Worm (Caenorhabditis elegans): ENCODE results near the gene panl-3.

Gene panl-3

ce11 chrIII:9783133-9783590 lies 35.7 kb upstream of the panl-3 start (continued):
- peak; percentile 28 for TF ChIP-seq tbx-2 (tag; optimal IDR thresholded peaks at IDR 0.05)

DNA sequence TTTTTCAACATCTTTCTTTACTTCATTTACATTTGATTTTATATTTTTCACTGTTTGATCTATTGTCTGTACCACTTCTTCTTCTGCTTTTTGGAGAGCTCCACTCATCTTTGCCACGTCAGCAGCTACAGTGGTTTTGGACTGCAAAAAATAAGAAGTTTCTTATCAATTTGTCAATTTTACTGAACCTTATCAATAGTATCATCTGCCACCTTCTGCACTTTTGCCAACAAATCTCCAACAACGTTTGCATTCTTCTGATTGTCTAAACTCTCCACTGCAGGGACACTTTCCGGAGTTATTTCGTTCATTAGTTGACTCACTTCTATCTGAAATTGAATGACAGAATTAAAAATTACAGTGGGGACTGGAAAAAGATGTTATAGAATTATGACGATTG lies 32.1 kb upstream of the panl-3 start:
- TF ChIP-seq nhr-25 (tag; optimal IDR thresholded peaks at IDR 0.05), result no peak
- peak; percentile 37 for TF ChIP-seq pha-4 (tag; optimal IDR thresholded peaks at IDR 0.05)
- peak; percentile 84 for TF ChIP-seq elt-2 (tag; optimal IDR thresholded peaks at IDR 0.05)
- TF ChIP-seq eor-1 (tag; optimal IDR thresholded peaks at IDR 0.05), result no peak
- TF ChIP-seq daf-12 (tag; optimal IDR thresholded peaks at IDR 0.05), result no peak
- TF ChIP-seq R02D3.7 (tag; optimal IDR thresholded peaks at IDR 0.05), result no peak
- no peak for TF ChIP-seq nhr-76 (tag; optimal IDR thresholded peaks at IDR 0.05)
- peak; percentile 90 for TF ChIP-seq pqm-1 (tag; optimal IDR thresholded peaks at IDR 0.05)
- no peak for TF ChIP-seq nhr-23 (tag; optimal IDR thresholded peaks at IDR 0.05)
- TF ChIP-seq skn-1 (tag; optimal IDR thresholded peaks at IDR 0.05), result no peak

DNA sequence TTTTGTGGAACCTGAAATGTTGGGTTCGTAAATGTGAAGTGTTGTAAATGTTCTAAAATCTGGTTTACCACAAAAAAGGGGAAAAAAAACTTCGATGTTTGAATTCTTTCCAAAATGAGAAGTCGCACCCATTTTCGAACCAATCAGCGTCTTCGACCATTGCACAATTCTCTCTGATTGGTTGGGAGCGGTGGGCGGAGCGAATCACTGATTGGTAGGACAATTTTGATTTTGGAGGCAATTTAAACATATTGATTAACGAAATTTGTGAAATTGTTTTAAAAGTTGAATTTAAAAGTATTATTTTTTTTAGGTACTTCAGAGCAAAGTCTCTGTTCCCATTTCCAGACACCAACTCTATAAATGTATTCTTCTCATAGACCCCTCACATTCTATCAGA lies 29.8 kb upstream of the panl-3 start:
- peak; percentile 83 for TF ChIP-seq nfya-1 (tag; optimal IDR thresholded peaks at IDR 0.05; ENCODE audit: insufficient read depth)
- no peak for TF ChIP-seq ZK546.5 (tag; optimal IDR thresholded peaks at IDR 0.05)

DNA sequence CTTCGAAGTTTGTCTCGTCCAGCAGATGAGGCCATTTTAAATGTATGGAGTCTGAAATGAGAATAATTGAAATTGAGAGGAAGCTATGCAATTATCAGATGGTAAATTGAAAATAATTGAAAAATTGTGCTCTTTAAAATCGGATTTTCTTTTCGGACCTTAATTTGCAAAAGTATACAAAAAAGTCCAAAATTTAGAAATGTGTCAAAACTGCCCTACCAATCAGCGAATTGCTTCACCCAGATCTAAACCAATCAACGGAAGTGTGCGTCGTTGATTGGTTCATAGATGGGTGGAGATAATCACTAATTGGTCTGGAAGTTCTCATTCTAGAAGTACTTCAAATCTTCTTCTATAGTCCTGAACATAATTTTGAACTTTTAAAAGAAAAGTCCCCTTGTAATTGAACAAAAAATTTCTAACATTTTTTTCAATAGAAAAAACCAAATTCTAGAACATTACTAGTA lies 29.2 kb upstream of the panl-3 start, which contains the start of gene R10E11.5:
R10E11.5 (minus strand) TSS at position 51 of the 467 bp plus-strand sequence.
- TF ChIP-seq lsy-12 (tag; optimal IDR thresholded peaks at IDR 0.05), result no peak
- TF ChIP-seq nfya-1 (tag; optimal IDR thresholded peaks at IDR 0.05; ENCODE audit: insufficient read depth), result peak; percentile 70

DNA sequence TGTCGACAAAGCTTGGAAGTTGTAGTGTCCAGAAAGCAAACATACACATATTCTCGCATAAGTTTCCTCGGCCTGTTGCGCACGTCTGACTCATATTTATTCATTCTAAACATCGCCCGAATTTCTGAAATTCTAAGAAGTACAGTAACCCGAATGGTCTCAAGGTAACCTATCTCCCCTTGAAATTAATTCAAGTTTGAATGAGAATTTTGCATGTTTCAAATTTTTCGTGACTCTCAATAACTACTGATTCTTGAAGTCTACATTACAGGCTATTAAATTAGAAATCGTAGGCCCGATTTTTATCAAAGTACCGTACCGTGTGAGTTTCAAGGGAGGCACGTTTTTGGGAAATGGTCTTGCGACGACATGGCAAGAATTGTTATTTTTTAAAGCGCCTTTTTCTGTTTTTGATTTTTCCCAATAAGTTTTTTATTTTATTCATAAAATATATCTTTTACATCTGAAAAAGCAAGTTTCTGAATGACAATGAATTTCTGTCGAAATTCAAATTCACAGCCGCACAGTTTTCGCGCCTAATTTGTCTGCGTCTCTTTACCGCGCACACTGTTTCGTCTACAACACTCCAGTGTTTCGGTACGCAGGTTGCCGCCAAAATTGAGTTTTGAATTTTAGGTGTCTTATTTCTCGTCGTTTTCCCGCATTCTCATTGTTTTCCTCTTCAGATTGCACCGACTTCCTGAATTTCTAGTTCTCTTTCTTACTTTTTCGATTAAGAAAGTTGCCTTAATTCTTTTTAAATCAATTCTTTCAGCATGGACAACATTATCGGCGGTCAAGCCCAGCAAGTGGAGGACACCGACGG lies 25.1 kb upstream of the panl-3 start, which contains the start of the genes R10E11.9 and mcm-6:
R10E11.9 (minus strand) TSS at position 51 of the 826 bp plus-strand sequence.
mcm-6 (plus strand) TSS at position 776 of the 826 bp plus-strand sequence.
- TF ChIP-seq nfya-1 (tag; optimal IDR thresholded peaks at IDR 0.05; ENCODE audit: insufficient read depth), result peak; percentile 18
- no peak for TF ChIP-seq ceh-28 (tag; optimal IDR thresholded peaks at IDR 0.05)
- TF ChIP-seq nhr-25 (tag; optimal IDR thresholded peaks at IDR 0.05), result peak; percentile 72

DNA sequence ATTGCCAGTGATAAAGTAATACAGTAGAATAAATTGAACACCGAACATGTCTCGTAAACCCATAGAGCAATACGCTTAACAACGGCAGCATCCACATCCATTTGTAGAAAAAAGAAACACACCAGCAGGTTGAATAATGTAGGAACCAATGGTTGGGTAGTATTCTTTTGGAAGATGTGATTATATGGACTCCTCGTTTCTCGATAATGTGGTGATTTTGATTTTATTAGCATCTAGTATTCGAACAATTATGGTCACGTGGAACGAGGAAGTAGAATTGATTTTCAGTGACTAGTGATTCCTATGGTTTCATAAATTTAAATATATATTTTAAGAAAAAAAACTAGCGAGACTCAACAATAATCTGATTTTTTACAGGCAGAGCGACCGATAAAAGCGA lies 22.4 kb upstream of the panl-3 start, which contains the start of gene srxa-10:
srxa-10 (minus strand) TSS at position 101 of the 400 bp plus-strand sequence.
- TF ChIP-seq jun-1 (tag; optimal IDR thresholded peaks at IDR 0.05) (no peak), nhr-67 (tag; optimal IDR thresholded peaks at IDR 0.05) (no peak), ztf-11 (tag; optimal IDR thresholded peaks at IDR 0.05) (no peak), pqm-1 (tag; optimal IDR thresholded peaks at IDR 0.05) (no peak)

ce11 chrIII:9798478-9799157 lies 20.2 kb upstream of the panl-3 start, which contains the start of gene ZK632.2:
Gene ZK632.2, plus strand, starts transcription at chrIII:9799107.
- TF ChIP-seq ceh-9 (tag; optimal IDR thresholded peaks at IDR 0.05) (no peak), nfya-1 (tag; optimal IDR thresholded peaks at IDR 0.05; ENCODE audit: insufficient read depth) (peak; percentile 1), lin-39 (tag; optimal IDR thresholded peaks at IDR 0.05) (no peak), tbx-2 (tag; optimal IDR thresholded peaks at IDR 0.05) (no peak), lin-15B (tag; optimal IDR thresholded peaks at IDR 0.05) (peak; percentile 10), fkh-10 (GFP tag; optimal IDR thresholded peaks at IDR 0.05) (no peak), nhr-11 (tag; optimal IDR thresholded peaks at IDR 0.05) (no peak), mdl-1 (tag; optimal IDR thresholded peaks at IDR 0.05) (no peak), ama-1 (optimal IDR thresholded peaks at IDR 0.05) (no peak), fos-1 (tag; optimal IDR thresholded peaks at IDR 0.05) (no peak), pqm-1 (tag; optimal IDR thresholded peaks at IDR 0.05) (no peak), elt-3 (tag; optimal IDR thresholded peaks at IDR 0.05) (no peak)

Data from whole organism, L3 larva.